Worm (Caenorhabditis elegans) whole organism, early embryonic: ENCODE measurements around the gene K10C2.7.

Experiments
- aly-1 ChIP-seq: sonication (generic microtip); optimal IDR thresholded peaks from 2 replicates; lab custom pipeline; 2016; ENCODE audit warnings: missing genetic modification characterization, missing compliant biosample characterization
- ama-1 ChIP-seq: fragments of 150-350 bp; optimal IDR thresholded peaks from 2 replicates; lab custom pipeline; 2014
- ceh-36 ChIP-seq: sonication (generic microtip); optimal IDR thresholded peaks from 2 replicates; lab custom pipeline; 2016; ENCODE audit warnings: missing genetic modification characterization, inconsistent platforms, missing compliant biosample characterization
- flt-1 ChIP-seq: fragments of 200-800 bp; sonication (Bioruptor generic); IDR thresholded peaks from 2 replicates; pipeline ENCODE4 v1.3.6; 2022; ENCODE audit warnings: missing genetic modification characterization, missing compliant biosample characterization
- hmbx-1 ChIP-seq: sonication (generic microtip); optimal IDR thresholded peaks from 2 replicates; lab custom pipeline; 2016; ENCODE audit warnings: mild to moderate bottlenecking, missing genetic modification characterization, missing compliant biosample characterization
- scrt-1 ChIP-seq: fragments of 200-800 bp; sonication (Bioruptor generic); IDR thresholded peaks from 2 replicates; pipeline ENCODE4 v1.3.6; 2022; ENCODE audit warnings: missing genetic modification characterization, missing compliant biosample characterization
- tbx-11 ChIP-seq: fragments of 200-800 bp; sonication (Bioruptor generic); IDR thresholded peaks from 2 replicates; pipeline ENCODE4 v1.3.6; 2022; ENCODE audit warnings: missing genetic modification characterization, missing compliant biosample characterization
- tbx-37 ChIP-seq: fragments of 200-800 bp; sonication (Bioruptor generic); conservative IDR thresholded peaks from 2 replicates; pipeline ENCODE4 v1.3.6; 2022; ENCODE audit warnings: missing genetic modification reagents, missing genetic modification characterization, missing compliant biosample characterization

- TF ChIP-seq hmbx-1 (tag; lab: Kevin White, UChicago) (no peak), flt-1 (GFP tag; lab: Robert Waterston, UW) (no peak), ama-1 (lab: Kevin White, UChicago) (no peak), tbx-11 (GFP tag; lab: Robert Waterston, UW) (no peak), scrt-1 (GFP tag; lab: Robert Waterston, UW) (no peak), aly-1 (no peak), ceh-36 (tag; lab: Kevin White, UChicago) (no peak), tbx-37 (GFP tag; lab: Robert Waterston, UW) (no peak)
Observed at ce11 chrX:6458467-6458866, 15.2 kb upstream of the K10C2.7 start.
